Worm (Caenorhabditis elegans) whole organism, midembryonic: Measurements from ENCODE around the gene F58A4.1.

Experiments
- T22C8.4 ChIP-seq: fragments of 200-800 bp; sonication (Bioruptor generic); IDR thresholded peaks from 2 replicates; pipeline ENCODE4 v1.3.6; 2022; ENCODE audit warnings: missing genetic modification characterization, missing compliant biosample characterization
- flt-1 ChIP-seq: fragments of 200-800 bp; sonication (Bioruptor generic); IDR thresholded peaks from 2 replicates; pipeline ENCODE4 v1.3.6; 2022; ENCODE audit warnings: missing genetic modification characterization, missing compliant biosample characterization
- tab-1 ChIP-seq: fragments of 200-800 bp; sonication (Bioruptor generic); IDR thresholded peaks from 2 replicates; pipeline ENCODE4 v1.3.6; 2022; ENCODE audit warnings: missing genetic modification characterization, missing compliant biosample characterization
- ztf-29 ChIP-seq: fragments of 200-800 bp; sonication (Bioruptor generic); IDR thresholded peaks from 2 replicates; pipeline ENCODE4 v1.3.6; 2022; ENCODE audit warnings: missing genetic modification reagents, missing genetic modification characterization, missing compliant biosample characterization

- no peak for TF ChIP-seq T22C8.4 (GFP tag; lab: Robert Waterston, UW)
- no peak for TF ChIP-seq flt-1
- TF ChIP-seq ztf-29, result no peak
- TF ChIP-seq tab-1 (GFP tag; lab: Robert Waterston, UW), result no peak
These were observed 38.8 kb upstream of the F58A4.1 start, which contains the start of gene C48B4.7 for ce11 chrIII:9559381-9559881.
